Worm (Caenorhabditis elegans): ENCODE results near the gene C07A4.3.

DNA sequence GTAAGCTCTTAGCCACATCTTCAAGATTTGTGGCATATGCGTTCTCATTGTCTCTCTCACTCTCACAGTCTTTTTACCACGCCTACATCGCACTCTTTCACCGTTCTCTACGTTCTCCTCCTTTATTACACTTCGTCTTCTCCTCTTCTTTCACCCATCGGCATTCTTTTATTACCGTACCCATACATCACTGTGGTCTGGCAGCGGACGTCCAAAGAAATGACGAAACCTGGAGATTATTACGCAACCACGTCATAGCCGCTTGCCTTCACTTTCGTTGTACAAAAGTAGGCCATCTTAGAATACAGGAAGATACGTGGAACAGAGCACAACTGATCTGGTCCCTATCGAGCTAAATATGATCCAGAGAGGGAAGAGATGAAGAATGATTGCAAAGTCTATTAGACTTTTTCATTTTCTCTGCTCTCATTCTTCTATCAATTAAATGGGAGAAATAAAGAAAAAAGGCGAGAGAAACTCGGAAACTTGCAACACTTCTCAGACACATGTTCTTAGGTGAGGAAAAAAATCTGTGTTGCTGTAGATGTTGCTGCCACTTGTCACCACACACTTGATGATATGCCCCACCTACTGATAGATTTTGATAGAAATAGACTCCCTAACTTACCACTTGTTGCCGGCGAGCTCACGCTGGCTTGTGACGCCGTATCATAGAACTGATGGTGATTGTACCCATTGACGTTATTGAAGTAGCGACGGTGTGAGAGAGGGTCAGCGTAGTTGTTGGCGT, 29.7 kb downstream of the C07A4.3 start:
- no peak for TF ChIP-seq lin-39 (tag; optimal IDR thresholded peaks at IDR 0.05)
- TF ChIP-seq fos-1 (tag; optimal IDR thresholded peaks at IDR 0.05), result peak; percentile 15
